Worm (Caenorhabditis elegans) whole organism, L4 larva: ENCODE results near the gene Y65A5A.2.

Experiments
- D1046.2 ChIP-seq: fragments of 200-800 bp; sonication (Bioruptor generic); IDR thresholded peaks from 2 replicates; pipeline ENCODE4 v1.3.6; 2022; ENCODE audit warnings: missing genetic modification characterization, missing compliant biosample characterization
- F10B5.3 ChIP-seq: sonication (generic microtip); optimal IDR thresholded peaks from 2 replicates; lab custom pipeline; 2016; ENCODE audit warnings: mild to moderate bottlenecking, missing genetic modification characterization, missing compliant biosample characterization
- F37D6.2 ChIP-seq: sonication (generic microtip); optimal IDR thresholded peaks from 2 replicates; lab custom pipeline; 2016; ENCODE audit warnings: mild to moderate bottlenecking, missing genetic modification characterization, missing compliant biosample characterization
- F44E2.7 ChIP-seq: fragments of 200-800 bp; sonication (Bioruptor generic); IDR thresholded peaks from 2 replicates; pipeline ENCODE4 v2.1.2; 2022; ENCODE audit warnings: missing genetic modification characterization, missing compliant biosample characterization
- T26A8.4 ChIP-seq: fragments of 200-800 bp; sonication (Bioruptor generic); IDR thresholded peaks from 2 replicates; pipeline ENCODE4 v1.3.6; 2022; ENCODE audit warnings: missing genetic modification characterization, missing compliant biosample characterization
- attf-4 ChIP-seq: sonication (generic microtip); optimal IDR thresholded peaks from 3 replicates; lab custom pipeline; 2017; ENCODE audit warnings: missing biosample characterization, missing genetic modification characterization
- ceh-20 ChIP-seq: fragments of 200-800 bp; sonication (Bioruptor generic); IDR thresholded peaks from 2 replicates; pipeline ENCODE4 v1.3.6; 2022; ENCODE audit warnings: missing genetic modification reagents, missing genetic modification characterization, missing compliant biosample characterization
- ceh-28 ChIP-seq: fragments of 150-350 bp; optimal IDR thresholded peaks from 2 replicates; lab custom pipeline; 2014; ENCODE audit warnings: missing biosample characterization, missing genetic modification reagents, missing genetic modification characterization
- ceh-32 ChIP-seq: sonication (generic microtip); optimal IDR thresholded peaks from 2 replicates; lab custom pipeline; 2016; ENCODE audit warnings: mild to moderate bottlenecking, missing genetic modification characterization, missing compliant biosample characterization; ENCODE audit not compliant: poor library complexity
- ceh-82 ChIP-seq: sonication (generic microtip); optimal IDR thresholded peaks from 2 replicates; lab custom pipeline; 2017; ENCODE audit warnings: missing biosample characterization, missing genetic modification characterization
- ces-1 ChIP-seq: fragments of 150-350 bp; sonication (generic microtip); optimal IDR thresholded peaks from 4 replicates; lab custom pipeline; 2014; ENCODE audit warnings: missing biosample characterization, missing genetic modification reagents, missing genetic modification characterization
- cey-2 ChIP-seq: sonication (generic microtip); optimal IDR thresholded peaks from 3 replicates; lab custom pipeline; 2017; ENCODE audit warnings: missing genetic modification characterization, mild to moderate bottlenecking, missing compliant biosample characterization, antibody characterized with exemption, borderline replicate concordance; ENCODE audit not compliant: insufficient read depth
- daf-19 ChIP-seq: fragments of 200-800 bp; sonication (Bioruptor generic); conservative IDR thresholded peaks from 2 replicates; pipeline ENCODE4 v1.3.6; 2022; ENCODE audit warnings: missing genetic modification characterization, missing compliant biosample characterization
- daf-8 ChIP-seq: fragments of 200-800 bp; sonication (Bioruptor generic); IDR thresholded peaks from 2 replicates; pipeline ENCODE4 v1.3.6; 2022; ENCODE audit warnings: missing genetic modification characterization, missing compliant biosample characterization
- egl-43 ChIP-seq: fragments of 200-800 bp; sonication (Bioruptor generic); IDR thresholded peaks from 2 replicates; pipeline ENCODE4 v1.3.6; 2022; ENCODE audit warnings: missing genetic modification reagents, missing genetic modification characterization, missing compliant biosample characterization
- fkh-10 ChIP-seq: fragments of 150-350 bp; optimal IDR thresholded peaks from 2 replicates; lab custom pipeline; 2014; ENCODE audit warnings: missing biosample characterization, missing genetic modification reagents, missing genetic modification characterization
- fos-1 ChIP-seq: fragments of 150-350 bp; optimal IDR thresholded peaks from 2 replicates; lab custom pipeline; 2014; ENCODE audit warnings: missing biosample characterization, missing genetic modification characterization
- gei-8 ChIP-seq: fragments of 200-800 bp; sonication (Bioruptor generic); optimal IDR thresholded peaks from 2 replicates; lab custom pipeline; 2018; ENCODE audit warnings: mild to moderate bottlenecking, missing genetic modification characterization, missing compliant biosample characterization
- hif-1 ChIP-seq, 2 experiments: sonication (generic microtip); optimal IDR thresholded peaks; 2 replicates each; lab custom pipeline; 2016 to 2017; ENCODE audit warnings: missing compliant biosample characterization in 2 of 2, missing genetic modification characterization in 2 of 2, missing genetic modification reagents in 2 of 2, missing genotype in 2 of 2, mild to moderate bottlenecking in 1 of 2
- hlh-11 ChIP-seq: fragments of 200-800 bp; sonication (Bioruptor generic); optimal IDR thresholded peaks from 2 replicates; lab custom pipeline; 2018; ENCODE audit warnings: mild to moderate bottlenecking, missing genetic modification characterization, missing compliant biosample characterization
- hmg-1.1 ChIP-seq: fragments of 200-800 bp; sonication (Bioruptor generic); IDR thresholded peaks from 2 replicates; pipeline ENCODE4 v1.3.6; 2022; ENCODE audit warnings: missing genetic modification reagents, missing genetic modification characterization, missing compliant biosample characterization
- jun-1 ChIP-seq: fragments of 150-350 bp; optimal IDR thresholded peaks from 2 replicates; lab custom pipeline; 2014; ENCODE audit warnings: missing biosample characterization, missing genetic modification reagents, missing genetic modification characterization
- lin-1 ChIP-seq: fragments of 200-800 bp; sonication (Bioruptor generic); IDR thresholded peaks from 2 replicates; pipeline ENCODE4 v1.3.6; 2022; ENCODE audit warnings: missing genetic modification reagents, missing genetic modification characterization, missing compliant biosample characterization
- lin-13 ChIP-seq: fragments of 150-350 bp; optimal IDR thresholded peaks from 2 replicates; lab custom pipeline; 2014; ENCODE audit warnings: missing biosample characterization, missing genetic modification reagents, missing genetic modification characterization
- lin-15B ChIP-seq: fragments of 150-350 bp; sonication (generic microtip); optimal IDR thresholded peaks from 3 replicates; lab custom pipeline; 2014; ENCODE audit warnings: missing biosample characterization, missing genetic modification characterization
- lin-29 ChIP-seq: fragments of 200-800 bp; sonication (Bioruptor generic); IDR thresholded peaks from 2 replicates; pipeline ENCODE4 v1.3.6; 2022; ENCODE audit warnings: missing genetic modification reagents, missing genetic modification characterization, missing compliant biosample characterization
- lsy-2 ChIP-seq, 2 experiments: fragments of 150-350 bp in 1 of 2; sonication (generic microtip) in 1 of 2; optimal IDR thresholded peaks; 2 replicates each; lab custom pipeline; 2014 to 2017; ENCODE audit warnings: missing biosample characterization in 2 of 2, missing genetic modification characterization in 2 of 2
- mxl-2 ChIP-seq: fragments of 200-800 bp; sonication (Bioruptor generic); conservative IDR thresholded peaks from 2 replicates; pipeline ENCODE4 v1.3.6; 2022; ENCODE audit warnings: missing genetic modification reagents, missing genetic modification characterization, missing compliant biosample characterization
- nhr-111 ChIP-seq: fragments of 200-800 bp; sonication (Bioruptor generic); optimal IDR thresholded peaks from 2 replicates; lab custom pipeline; 2018; ENCODE audit warnings: mild to moderate bottlenecking, missing genetic modification characterization, missing compliant biosample characterization
- nhr-28 ChIP-seq: fragments of 150-350 bp; optimal IDR thresholded peaks from 2 replicates; lab custom pipeline; 2014; ENCODE audit warnings: missing biosample characterization, missing genetic modification characterization
- nhr-42 ChIP-seq: fragments of 200-800 bp; sonication (Bioruptor generic); IDR thresholded peaks from 2 replicates; pipeline ENCODE4 v1.3.6; 2022; ENCODE audit warnings: missing genetic modification characterization, missing compliant biosample characterization
- pha-4 ChIP-seq, 2 experiments: fragments of 150-350 bp in 1 of 2; fragments of 200-800 bp in 1 of 2; sonication (Bioruptor generic) in 1 of 2; IDR thresholded peaks in 1 of 2; optimal IDR thresholded peaks in 1 of 2; 2 replicates each; pipeline versions ENCODE4 v1.3.6 to Lab custom; 2014 to 2022; ENCODE audit warnings: missing genetic modification characterization in 2 of 2, missing genetic modification reagents in 2 of 2, missing biosample characterization in 1 of 2, missing compliant biosample characterization in 1 of 2
- saeg-2 ChIP-seq: fragments of 200-800 bp; sonication (Bioruptor generic); IDR thresholded peaks from 2 replicates; pipeline ENCODE4 v1.3.6; 2022; ENCODE audit warnings: missing genetic modification reagents, missing genetic modification characterization, missing compliant biosample characterization
- sdz-12 ChIP-seq: fragments of 200-800 bp; sonication (Bioruptor generic); optimal IDR thresholded peaks from 2 replicates; lab custom pipeline; 2018; ENCODE audit warnings: mild to moderate bottlenecking, missing genetic modification characterization, missing compliant biosample characterization
- set-16 ChIP-seq: fragments of 200-800 bp; sonication (Bioruptor generic); IDR thresholded peaks from 2 replicates; pipeline ENCODE4 v1.3.6; 2022; ENCODE audit warnings: missing genetic modification reagents, missing genetic modification characterization, missing compliant biosample characterization
- skn-1 ChIP-seq: fragments of 150-350 bp; optimal IDR thresholded peaks from 2 replicates; lab custom pipeline; 2014; ENCODE audit warnings: missing biosample characterization, missing genetic modification characterization
- snpc-1.2 ChIP-seq: fragments of 200-800 bp; sonication (Bioruptor generic); IDR thresholded peaks from 2 replicates; pipeline ENCODE4 v1.3.6; 2022; ENCODE audit warnings: missing genetic modification reagents, missing genetic modification characterization, missing compliant biosample characterization
- snpc-4 ChIP-seq: fragments of 150-350 bp; optimal IDR thresholded peaks from 2 replicates; lab custom pipeline; 2014; ENCODE audit warnings: missing biosample characterization, missing genetic modification characterization
- spr-3 ChIP-seq: fragments of 200-800 bp; sonication (Bioruptor generic); optimal IDR thresholded peaks from 2 replicates; lab custom pipeline; 2018; ENCODE audit warnings: mild to moderate bottlenecking, missing genetic modification characterization, missing compliant biosample characterization
- tag-97 ChIP-seq: fragments of 200-800 bp; sonication (Bioruptor generic); IDR thresholded peaks from 2 replicates; pipeline ENCODE4 v1.3.6; 2022; ENCODE audit warnings: missing genetic modification characterization, missing compliant biosample characterization
- unc-39 ChIP-seq: sonication (generic microtip); optimal IDR thresholded peaks from 2 replicates; lab custom pipeline; 2017; ENCODE audit warnings: missing biosample characterization, missing genetic modification characterization
- vab-7 ChIP-seq: fragments of 200-800 bp; sonication (Bioruptor generic); IDR thresholded peaks from 2 replicates; pipeline ENCODE4 v1.3.6; 2022; ENCODE audit warnings: missing genetic modification reagents, missing genetic modification characterization, missing compliant biosample characterization
- zfp-3 ChIP-seq: fragments of 200-800 bp; sonication (Bioruptor generic); conservative IDR thresholded peaks from 2 replicates; pipeline ENCODE4 v1.3.6; 2022; ENCODE audit warnings: missing genetic modification reagents, missing genetic modification characterization, missing compliant biosample characterization
- zip-2 ChIP-seq: fragments of 150-350 bp; optimal IDR thresholded peaks from 2 replicates; lab custom pipeline; 2014; ENCODE audit warnings: missing biosample characterization, missing genetic modification characterization
- ztf-11 ChIP-seq: fragments of 150-350 bp; optimal IDR thresholded peaks from 2 replicates; lab custom pipeline; 2014; ENCODE audit warnings: missing biosample characterization, missing genetic modification characterization

Gene Y65A5A.2

ce11 chrIV:16381933-16382591 is 29.8 kb upstream of the Y65A5A.2 start, which contains the start of gene Y7A9D.1 (continued):
- TF ChIP-seq sdz-12 (GFP tag; lab: Kevin White, UChicago) (peak; percentile 73), F10B5.3 (peak; percentile 30), vab-7 (GFP tag; lab: Robert Waterston, UW) (peak; percentile 70; the same call in 1 of the 2 replicates), nhr-111 (GFP tag; lab: Kevin White, UChicago) (peak; percentile 67), jun-1 (peak; percentile 35)

- no peak for TF ChIP-seq D1046.2 (GFP tag; lab: Robert Waterston, UW)
- TF ChIP-seq set-16 (GFP tag; lab: Robert Waterston, UW): peak; percentile 48
- TF ChIP-seq snpc-1.2 (GFP tag; lab: Robert Waterston, UW): peak; percentile 64; the same call in 1 of the 2 replicates
These were observed 27.2 kb upstream of the Y65A5A.2 start for ce11 chrIV:16384665-16385064.

DNA sequence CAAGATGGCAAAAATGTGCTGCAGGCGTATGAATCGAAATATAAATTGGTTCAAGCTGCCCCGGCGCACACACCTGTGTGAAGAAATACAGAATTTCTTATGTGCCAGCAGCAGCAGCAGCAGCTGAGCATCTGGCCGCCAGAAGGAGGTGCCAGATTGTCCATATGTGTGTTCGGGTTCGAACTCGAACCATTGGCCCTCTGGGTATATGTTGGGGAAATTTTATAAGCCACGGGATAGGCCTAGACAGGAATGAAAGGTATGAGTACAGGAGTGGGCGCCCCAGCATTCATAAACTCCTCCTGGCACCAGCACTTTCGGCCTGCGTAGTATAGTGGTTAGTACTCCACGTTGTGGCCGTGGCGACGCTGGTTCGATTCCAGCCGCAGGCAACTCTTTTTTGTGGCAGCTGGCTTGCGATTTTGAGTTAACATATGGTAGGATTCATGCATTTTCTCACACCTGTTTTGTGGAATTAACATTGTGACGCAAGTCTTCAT is 23.6 kb upstream of the Y65A5A.2 start:
- TF ChIP-seq daf-19 (GFP tag; lab: Robert Waterston, UW): peak; percentile 63; the same call in 1 of the 2 replicates
- no peak for TF ChIP-seq ces-1
- peak; percentile 47 for TF ChIP-seq set-16 (GFP tag; lab: Robert Waterston, UW)
- TF ChIP-seq skn-1 (tag; lab: Kevin White, UChicago): no peak
- no peak for TF ChIP-seq F37D6.2 (tag; lab: Kevin White, UChicago)
- TF ChIP-seq ceh-82 (tag; lab: Kevin White, UChicago): no peak
- no peak for TF ChIP-seq attf-4 (tag; lab: Kevin White, UChicago)
- TF ChIP-seq snpc-4 (tag; lab: Kevin White, UChicago): no peak
- TF ChIP-seq fkh-10: no peak
- TF ChIP-seq ceh-20 (GFP tag; lab: Robert Waterston, UW): no peak
- TF ChIP-seq tag-97: no peak
- TF ChIP-seq saeg-2: no peak
- TF ChIP-seq cey-2 (tag; lab: Kevin White, UChicago): no peak
- TF ChIP-seq pha-4 (GFP tag; IDR thresholded peaks at IDR 0.05; lab: Robert Waterston, UW): peak; percentile 71
- no peak for TF ChIP-seq pha-4 (tag; optimal IDR thresholded peaks at IDR 0.05; lab: Kevin White, UChicago)
- no peak for TF ChIP-seq nhr-28 (tag; lab: Kevin White, UChicago)
- 0 out of 2 replicates have a peak, but pooled peaks have one; percentile 56 for TF ChIP-seq nhr-42 (GFP tag; lab: Robert Waterston, UW)
- TF ChIP-seq unc-39 (tag; lab: Kevin White, UChicago): no peak
- TF ChIP-seq F44E2.7 (GFP tag; lab: Robert Waterston, UW): no peak
- TF ChIP-seq snpc-1.2 (GFP tag; lab: Robert Waterston, UW): peak; percentile 96
- no peak for TF ChIP-seq ztf-11 (tag; lab: Kevin White, UChicago)
- peak; percentile 72 for TF ChIP-seq hmg-1.1 (GFP tag; lab: Robert Waterston, UW)
- no peak for TF ChIP-seq lin-13 (GFP tag; lab: Kevin White, UChicago)
- TF ChIP-seq jun-1: no peak
- peak; percentile 34 for TF ChIP-seq spr-3 (GFP tag; lab: Kevin White, UChicago)
- peak; percentile 39 for TF ChIP-seq hlh-11 (tag; lab: Kevin White, UChicago)
- TF ChIP-seq lsy-2 (tag; optimal IDR thresholded peaks at IDR 0.05; lab: Kevin White, UChicago): no peak
- no peak for TF ChIP-seq ceh-32 (tag; lab: Kevin White, UChicago)
- no peak for TF ChIP-seq lin-29 (GFP tag; lab: Robert Waterston, UW)
- no peak for TF ChIP-seq lin-1 (GFP tag; lab: Robert Waterston, UW)
- TF ChIP-seq egl-43: peak; percentile 89
- TF ChIP-seq ceh-28 (tag; lab: Kevin White, UChicago): no peak
- no peak for TF ChIP-seq fos-1
- no peak for TF ChIP-seq zfp-3 (GFP tag; lab: Robert Waterston, UW)
- peak; percentile 35 for TF ChIP-seq gei-8 (GFP tag; lab: Kevin White, UChicago)
- peak in 1 of 2 experiments; percentile 9 for TF ChIP-seq hif-1 (tag; optimal IDR thresholded peaks at IDR 0.05; lab: Kevin White, UChicago)
- no peak for TF ChIP-seq mxl-2 (GFP tag; lab: Robert Waterston, UW)
- no peak for TF ChIP-seq lin-15B (tag; lab: Kevin White, UChicago)
- TF ChIP-seq daf-8: no peak
- peak; percentile 50; the same call in 1 of the 2 replicates for TF ChIP-seq T26A8.4 (GFP tag; lab: Robert Waterston, UW)
- TF ChIP-seq zip-2 (tag; lab: Kevin White, UChicago): no peak
